Fruit fly (Drosophila melanogaster) whole organism, embryonic: ENCODE results near the gene CG5913.

Experiments
- ATbp ChIP-seq: fragments of 200-800 bp; sonication (Bioruptor generic); optimal IDR thresholded peaks from 2 replicates; lab custom pipeline; 2017; ENCODE audit warnings: missing biosample characterization, mild to moderate bottlenecking, missing genetic modification characterization, missing genetic modification reagents
- Antp ChIP-seq: fragments of 200-800 bp; sonication (Bioruptor generic); optimal IDR thresholded peaks from 3 replicates; lab custom pipeline; 2016; ENCODE audit warnings: missing biosample characterization, missing genetic modification characterization
- Blimp-1 ChIP-seq: fragments of 200-800 bp; sonication (Bioruptor generic); optimal IDR thresholded peaks from 3 replicates; lab custom pipeline; 2018; ENCODE audit warnings: missing biosample characterization, missing genetic modification characterization, mild to moderate bottlenecking, moderate library complexity, missing genetic modification reagents
- BtbVII ChIP-seq: fragments of 200-800 bp; sonication (Bioruptor generic); optimal IDR thresholded peaks from 3 replicates; lab custom pipeline; 2017; ENCODE audit warnings: missing biosample characterization, mild to moderate bottlenecking, missing genetic modification characterization
- CG10321 ChIP-seq: fragments of 200-800 bp; sonication (Bioruptor generic); IDR thresholded peaks from 2 replicates; pipeline ENCODE4 v1.3.6; 2022; ENCODE audit warnings: missing biosample characterization, missing genetic modification characterization
- CG10959 ChIP-seq: fragments of 200-800 bp; sonication (Bioruptor generic); IDR thresholded peaks from 2 replicates; pipeline ENCODE4 v1.3.6; 2022; ENCODE audit warnings: missing biosample characterization, missing genetic modification characterization
- CG11085 ChIP-seq: fragments of 200-800 bp; sonication (Bioruptor generic); IDR thresholded peaks from 2 replicates; pipeline ENCODE4 v1.3.6; 2022; ENCODE audit warnings: missing biosample characterization, missing genetic modification characterization
- CG11695 ChIP-seq: fragments of 200-800 bp; sonication (Bioruptor generic); IDR thresholded peaks from 3 replicates; pipeline ENCODE4 v1.3.6; 2022; ENCODE audit warnings: missing biosample characterization, missing genetic modification characterization
- CG1233 ChIP-seq: fragments of 200-800 bp; sonication (Bioruptor generic); optimal IDR thresholded peaks from 4 replicates; lab custom pipeline; 2018; ENCODE audit warnings: missing biosample characterization, mild to moderate bottlenecking, missing genetic modification characterization
- CG12659 ChIP-seq: fragments of 200-800 bp; sonication (Bioruptor generic); optimal IDR thresholded peaks from 3 replicates; lab custom pipeline; 2017; ENCODE audit warnings: mild to moderate bottlenecking, missing biosample characterization, missing genetic modification reagents, missing genetic modification characterization
- CG12744 ChIP-seq: fragments of 200-800 bp; sonication (Bioruptor generic); optimal IDR thresholded peaks from 2 replicates; lab custom pipeline; 2016; ENCODE audit warnings: missing biosample characterization, missing genetic modification characterization
- CG14860 ChIP-seq: fragments of 200-800 bp; sonication (Bioruptor generic); IDR thresholded peaks from 3 replicates; pipeline ENCODE4 v1.3.6; 2022; ENCODE audit warnings: missing biosample characterization, missing genetic modification characterization; ENCODE audit not compliant: partially characterized antibody
- CG15696 ChIP-seq: fragments of 200-800 bp; sonication (Bioruptor generic); optimal IDR thresholded peaks from 2 replicates; lab custom pipeline; 2019; ENCODE audit warnings: missing biosample characterization, mild to moderate bottlenecking, missing genetic modification characterization, moderate library complexity
- CG17359 ChIP-seq: fragments of 200-800 bp; sonication (Bioruptor generic); optimal IDR thresholded peaks from 3 replicates; lab custom pipeline; 2018; ENCODE audit warnings: missing biosample characterization, mild to moderate bottlenecking, missing genetic modification characterization, moderate library complexity
- CG3065 ChIP-seq: fragments of 200-800 bp; sonication (Bioruptor generic); optimal IDR thresholded peaks from 2 replicates; lab custom pipeline; 2016; ENCODE audit warnings: missing biosample characterization, missing genetic modification characterization
- CG32772 ChIP-seq: fragments of 200-800 bp; sonication (Bioruptor generic); IDR thresholded peaks from 2 replicates; pipeline ENCODE4 v1.3.6; 2022; ENCODE audit warnings: missing biosample characterization, missing genetic modification characterization
- CG33557 ChIP-seq: fragments of 200-800 bp; sonication (Bioruptor generic); optimal IDR thresholded peaks from 2 replicates; lab custom pipeline; 2019; ENCODE audit warnings: missing biosample characterization, mild to moderate bottlenecking, missing genetic modification characterization, moderate library complexity
- CG3407 ChIP-seq: fragments of 200-800 bp; sonication (Bioruptor generic); optimal IDR thresholded peaks from 2 replicates; lab custom pipeline; 2018; ENCODE audit warnings: missing biosample characterization, mild to moderate bottlenecking, missing genetic modification characterization
- CG4282 ChIP-seq: fragments of 200-800 bp; sonication (Bioruptor generic); optimal IDR thresholded peaks from 2 replicates; lab custom pipeline; 2016; ENCODE audit warnings: missing biosample characterization, missing genetic modification characterization
- CG4360 ChIP-seq: fragments of 200-800 bp; sonication (Bioruptor generic); IDR thresholded peaks from 2 replicates; pipeline ENCODE4 v1.3.6; 2022; ENCODE audit warnings: missing biosample characterization, missing genetic modification characterization
- CG4707 ChIP-seq: fragments of 200-800 bp; sonication (Bioruptor generic); optimal IDR thresholded peaks from 2 replicates; lab custom pipeline; 2018; ENCODE audit warnings: missing biosample characterization, mild to moderate bottlenecking, missing genetic modification characterization, moderate library complexity
- CG9215 ChIP-seq: fragments of 200-800 bp; sonication (Bioruptor generic); IDR thresholded peaks from 2 replicates; pipeline ENCODE4 v1.3.6; 2022; ENCODE audit warnings: missing biosample characterization, missing genetic modification characterization
- D ChIP-seq, 2 experiments: fragments of 200-800 bp in 1 of 2; fragments of >200 bp in 1 of 2; sonication (Bioruptor generic) in 1 of 2; optimal IDR thresholded peaks; 2 replicates in 1 of 2; 3 replicates in 1 of 2; lab custom pipeline; 2017; ENCODE audit warnings: mild to moderate bottlenecking in 1 of 2, missing biosample characterization in 1 of 2, missing genetic modification characterization in 1 of 2, missing genetic modification reagents in 1 of 2
- Dfd ChIP-seq, 2 experiments: fragments of >200 bp; optimal IDR thresholded peaks; 2 replicates each; lab custom pipeline; 2017; ENCODE audit warnings: missing biosample characterization in 2 of 2, missing genetic modification characterization in 2 of 2
- E2f1 ChIP-seq: fragments of 200-800 bp; sonication (Bioruptor generic); IDR thresholded peaks from 2 replicates; pipeline ENCODE4 v1.3.6; 2022; ENCODE audit warnings: missing biosample characterization, missing genetic modification characterization
- Fer3 ChIP-seq: fragments of 200-800 bp; sonication (Bioruptor generic); optimal IDR thresholded peaks from 2 replicates; lab custom pipeline; 2018; ENCODE audit warnings: missing biosample characterization, mild to moderate bottlenecking, missing genetic modification characterization, moderate library complexity
- HHEX ChIP-seq: fragments of 200-800 bp; sonication (Bioruptor generic); optimal IDR thresholded peaks from 3 replicates; lab custom pipeline; 2017; ENCODE audit warnings: missing biosample characterization, mild to moderate bottlenecking, missing genetic modification characterization, missing genetic modification reagents
- HLHmδ ChIP-seq: fragments of 200-800 bp; sonication (Bioruptor generic); optimal IDR thresholded peaks from 2 replicates; lab custom pipeline; 2018; ENCODE audit warnings: missing biosample characterization, mild to moderate bottlenecking, missing genetic modification characterization, moderate library complexity
- Hr78 ChIP-seq, 2 experiments: fragments of 200-800 bp in 1 of 2; fragments of >200 bp in 1 of 2; sonication (Bioruptor generic) in 1 of 2; optimal IDR thresholded peaks; 2 replicates each; lab custom pipeline; 2017 to 2019; ENCODE audit warnings: missing biosample characterization in 2 of 2, missing genetic modification characterization in 2 of 2, mild to moderate bottlenecking in 1 of 2, moderate library complexity in 1 of 2
- Kr ChIP-seq: fragments of 200-800 bp; sonication (Bioruptor generic); optimal IDR thresholded peaks from 2 replicates; lab custom pipeline; 2017; ENCODE audit warnings: missing biosample characterization, mild to moderate bottlenecking, missing genetic modification characterization
- Meics ChIP-seq: fragments of 200-800 bp; sonication (Bioruptor generic); optimal IDR thresholded peaks from 2 replicates; lab custom pipeline; 2017; ENCODE audit warnings: missing biosample characterization, mild to moderate bottlenecking, missing genetic modification characterization
- TFAM ChIP-seq: fragments of 200-800 bp; sonication (Bioruptor generic); optimal IDR thresholded peaks from 2 replicates; lab custom pipeline; 2017; ENCODE audit warnings: missing biosample characterization, missing genetic modification characterization, inconsistent platforms
- ap ChIP-seq: fragments of 200-800 bp; sonication (Bioruptor generic); IDR thresholded peaks from 2 replicates; pipeline ENCODE4 v1.3.6; 2022; ENCODE audit warnings: missing biosample characterization, missing genetic modification characterization
- ash1 ChIP-seq: fragments of 200-800 bp; sonication (Bioruptor generic); optimal IDR thresholded peaks from 2 replicates; lab custom pipeline; 2018; ENCODE audit warnings: missing biosample characterization, mild to moderate bottlenecking, missing genetic modification characterization
- bigmax ChIP-seq: fragments of 200-800 bp; sonication (Bioruptor generic); optimal IDR thresholded peaks from 2 replicates; lab custom pipeline; 2018; ENCODE audit warnings: missing biosample characterization, mild to moderate bottlenecking, missing genetic modification characterization
- chif ChIP-seq, 2 experiments: fragments of 200-800 bp; sonication (Bioruptor generic); optimal IDR thresholded peaks; 3 replicates each; lab custom pipeline; 2016; ENCODE audit warnings: missing biosample characterization in 2 of 2, missing genetic modification characterization in 2 of 2
- danr ChIP-seq: fragments of 200-800 bp; sonication (Bioruptor generic); IDR thresholded peaks from 2 replicates; pipeline ENCODE4 v1.3.6; 2022; ENCODE audit warnings: missing biosample characterization, missing genetic modification characterization
- dmrt11E ChIP-seq: fragments of 200-800 bp; sonication (Bioruptor generic); optimal IDR thresholded peaks from 3 replicates; lab custom pipeline; 2018; ENCODE audit warnings: missing biosample characterization, mild to moderate bottlenecking, missing genetic modification characterization, moderate library complexity
- dmrt99B ChIP-seq: fragments of 200-800 bp; sonication (Bioruptor generic); optimal IDR thresholded peaks from 2 replicates; lab custom pipeline; 2018; ENCODE audit warnings: missing biosample characterization, mild to moderate bottlenecking, missing genetic modification characterization, moderate library complexity
- gem ChIP-seq: fragments of 200-800 bp; sonication (Bioruptor generic); optimal IDR thresholded peaks from 2 replicates; lab custom pipeline; 2019; ENCODE audit warnings: missing biosample characterization, mild to moderate bottlenecking, missing genetic modification characterization, moderate library complexity
- gro ChIP-seq: fragments of 200-800 bp; sonication (Bioruptor generic); optimal IDR thresholded peaks from 2 replicates; lab custom pipeline; 2016; ENCODE audit warnings: missing biosample characterization, missing genetic modification characterization
- ind ChIP-seq: fragments of 200-800 bp; sonication (Bioruptor generic); optimal IDR thresholded peaks from 3 replicates; lab custom pipeline; 2016; ENCODE audit warnings: missing biosample characterization, missing genetic modification characterization
- kay ChIP-seq: fragments of 200-800 bp; sonication (Bioruptor generic); optimal IDR thresholded peaks from 2 replicates; lab custom pipeline; 2016; ENCODE audit warnings: missing biosample characterization, missing genetic modification characterization
- mam ChIP-seq: fragments of 200-800 bp; sonication (Bioruptor generic); optimal IDR thresholded peaks from 3 replicates; lab custom pipeline; 2016; ENCODE audit warnings: missing biosample characterization, missing genetic modification characterization
- pan ChIP-seq, 4 experiments: fragments of >200 bp in 3 of 4; fragments of 200-800 bp in 1 of 4; sonication (Bioruptor generic) in 1 of 4; optimal IDR thresholded peaks in 3 of 4; IDR thresholded peaks in 1 of 4; 2 replicates each; pipeline versions ENCODE4 v1.3.6 to Lab custom; 2017 to 2022; ENCODE audit warnings: missing biosample characterization in 2 of 4, missing genetic modification characterization in 2 of 4, mixed read lengths in 1 of 4
- sd ChIP-seq: fragments of 200-800 bp; sonication (Bioruptor generic); optimal IDR thresholded peaks from 3 replicates; lab custom pipeline; 2018; ENCODE audit warnings: missing biosample characterization, mild to moderate bottlenecking, missing genetic modification characterization, moderate library complexity
- sens-2 ChIP-seq: fragments of 200-800 bp; sonication (Bioruptor generic); IDR thresholded peaks from 2 replicates; pipeline ENCODE4 v1.3.6; 2022; ENCODE audit warnings: missing biosample characterization, missing genetic modification characterization
- ssp ChIP-seq: fragments of 200-800 bp; sonication (Bioruptor generic); IDR thresholded peaks from 2 replicates; pipeline ENCODE4 v1.3.6; 2022; ENCODE audit warnings: missing biosample characterization, missing genetic modification characterization
- trh ChIP-seq: fragments of 200-800 bp; sonication (Bioruptor generic); optimal IDR thresholded peaks from 2 replicates; lab custom pipeline; 2016; ENCODE audit warnings: missing biosample characterization, missing genetic modification characterization

The CG5913 gene

DNA sequence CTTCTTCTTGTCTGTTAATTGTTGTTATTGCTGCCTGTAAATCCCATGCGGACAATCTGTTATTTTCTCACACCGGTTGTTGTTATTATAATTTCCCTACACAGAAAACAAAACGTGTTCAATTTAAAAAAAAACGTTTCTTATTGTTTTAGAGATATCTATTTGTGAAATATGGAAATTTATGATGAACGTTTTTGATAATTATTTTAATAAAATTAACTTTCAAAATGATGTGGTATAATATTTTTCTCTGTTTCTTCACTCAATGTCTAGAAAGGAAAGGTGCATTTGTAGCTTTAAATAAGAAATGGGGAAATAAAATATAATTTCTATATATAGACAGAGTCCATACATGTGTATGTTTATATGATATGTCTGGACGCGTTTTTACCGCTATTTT is 9.0 kb upstream of the CG5913 start (continued):
- TF ChIP-seq dmrt11E (tag; lab: Kevin White, UChicago) (peak; percentile 86), trh (GFP tag; lab: Kevin White, UChicago) (peak; percentile 11), CG33557 (GFP tag; lab: Kevin White, UChicago) (peak; percentile 70), HLHmδ (GFP tag; lab: Kevin White, UChicago) (no peak), ap (GFP tag; lab: Robert Waterston, UW) (peak; percentile 54; the same call in 1 of the 2 replicates), CG3407 (peak; percentile 59), BtbVII (GFP tag; lab: Kevin White, UChicago) (no peak), Kr (no peak), Dfd (GFP tag; optimal IDR thresholded peaks at IDR 0.05; lab: Kevin White, UChicago) (no peak), CG4360 (GFP tag; lab: Robert Waterston, UW) (no peak), CG4707 (GFP tag; lab: Kevin White, UChicago) (peak; percentile 4), E2f1 (GFP tag; lab: Robert Waterston, UW) (peak; percentile 38; the same call in 1 of the 2 replicates), HHEX (GFP tag; lab: Kevin White, UChicago) (no peak), D (optimal IDR thresholded peaks at IDR 0.05; lab: Kevin White, UChicago) (no peak), D (GFP tag; optimal IDR thresholded peaks at IDR 0.05; lab: Kevin White, UChicago) (peak; percentile 70), ind (GFP tag; lab: Kevin White, UChicago) (peak; percentile 50), CG17359 (tag; lab: Kevin White, UChicago) (peak; percentile 85), dmrt99B (tag; lab: Kevin White, UChicago) (peak; percentile 83), CG3065 (GFP tag; lab: Kevin White, UChicago) (no peak), CG9215 (GFP tag; lab: Robert Waterston, UW) (no peak), CG10321 (GFP tag; lab: Robert Waterston, UW) (0 out of 2 replicates have a peak, but pooled peaks have one; percentile 9), kay (peak; percentile 17), bigmax (no peak), mam (no peak), sens-2 (no peak), CG12659 (GFP tag; lab: Kevin White, UChicago) (peak; percentile 57), CG11085 (GFP tag; lab: Robert Waterston, UW) (no peak), gro (no peak), TFAM (GFP tag; lab: Kevin White, UChicago) (no peak), danr (GFP tag; lab: Robert Waterston, UW) (no peak), Hr78 (GFP tag; optimal IDR thresholded peaks at IDR 0.05; lab: Kevin White, UChicago) (peak in 1 of 2 experiments; percentile 23), chif (GFP tag; optimal IDR thresholded peaks at IDR 0.05; lab: Kevin White, UChicago) (peak in 1 of 2 experiments; percentile 33), Fer3 (tag; lab: Kevin White, UChicago) (peak; percentile 54), Meics (peak; percentile 33), gem (tag; lab: Kevin White, UChicago) (peak; percentile 91), CG10959 (GFP tag; lab: Robert Waterston, UW) (peak; percentile 39; the same call in 1 of the 2 replicates), CG14860 (no peak), ATbp (peak; percentile 62), pan (optimal IDR thresholded peaks at IDR 0.05; lab: Kevin White, UChicago) (no peak), pan (GFP tag; optimal IDR thresholded peaks at IDR 0.05 in 1 of 2, IDR thresholded peaks at IDR 0.05 in 1 of 2) (peak in 1 of 2 experiments; percentile 68), CG12744 (GFP tag; lab: Kevin White, UChicago) (no peak), CG1233 (peak; percentile 24), Antp (no peak), sd (no peak), ash1 (no peak), CG15696 (tag; lab: Kevin White, UChicago) (peak; percentile 41), CG11695 (GFP tag; lab: Robert Waterston, UW) (peak; percentile 63; the same call in 2 of the 3 replicates), CG4282 (GFP tag; lab: Kevin White, UChicago) (no peak), ssp (GFP tag; lab: Robert Waterston, UW) (no peak), Blimp-1 (peak; percentile 88), CG32772 (GFP tag; lab: Robert Waterston, UW) (peak; percentile 47; the same call in 1 of the 2 replicates)
